Worm (Caenorhabditis elegans) whole organism, L2 larva: Measurements from ENCODE around the gene fbxa-128.

Experiments
- C34F6.9 ChIP-seq: fragments of 150-350 bp; optimal IDR thresholded peaks from 2 replicates; lab custom pipeline; 2014; ENCODE audit warnings: missing biosample characterization, missing genetic modification characterization
- F13H6.1 ChIP-seq: sonication (generic microtip); optimal IDR thresholded peaks from 2 replicates; lab custom pipeline; 2016; ENCODE audit warnings: missing genetic modification characterization, missing compliant biosample characterization
- R02D3.7 ChIP-seq: fragments of 150-350 bp; optimal IDR thresholded peaks from 2 replicates; lab custom pipeline; 2014; ENCODE audit warnings: missing biosample characterization, missing genetic modification characterization
- Y55F3AM.14 ChIP-seq: fragments of 200-800 bp; sonication (Bioruptor generic); optimal IDR thresholded peaks from 2 replicates; lab custom pipeline; 2018; ENCODE audit warnings: mild to moderate bottlenecking, missing genetic modification characterization, missing compliant biosample characterization
- aly-2 ChIP-seq: fragments of 150-350 bp; optimal IDR thresholded peaks from 2 replicates; lab custom pipeline; 2014; ENCODE audit warnings: missing biosample characterization, missing genetic modification characterization
- ama-1 ChIP-seq: fragments of 150-350 bp; optimal IDR thresholded peaks from 2 replicates; lab custom pipeline; 2018; ENCODE audit warnings: inconsistent platforms
- ceh-16 ChIP-seq: fragments of 150-350 bp; optimal IDR thresholded peaks from 2 replicates; lab custom pipeline; 2014; ENCODE audit warnings: missing biosample characterization, missing genetic modification characterization
- ceh-82 ChIP-seq: fragments of 150-350 bp; optimal IDR thresholded peaks from 2 replicates; lab custom pipeline; 2014; ENCODE audit warnings: missing biosample characterization, missing genetic modification characterization
- crh-2 ChIP-seq: sonication (generic microtip); optimal IDR thresholded peaks from 2 replicates; lab custom pipeline; 2017; ENCODE audit warnings: missing biosample characterization, missing genetic modification characterization
- egl-27 ChIP-seq: sonication (generic microtip); optimal IDR thresholded peaks from 3 replicates; lab custom pipeline; 2017; ENCODE audit warnings: missing biosample characterization, missing genetic modification reagents, missing genetic modification characterization
- elt-3 ChIP-seq: sonication (generic microtip); optimal IDR thresholded peaks from 2 replicates; lab custom pipeline; 2017; ENCODE audit warnings: missing biosample characterization, missing genetic modification characterization
- fos-1 ChIP-seq: fragments of 150-350 bp; optimal IDR thresholded peaks from 2 replicates; lab custom pipeline; 2014; ENCODE audit warnings: missing biosample characterization, missing genetic modification characterization
- gmeb-1 ChIP-seq: fragments of 150-350 bp; optimal IDR thresholded peaks from 2 replicates; lab custom pipeline; 2014; ENCODE audit warnings: missing biosample characterization, missing genetic modification characterization
- lin-11 ChIP-seq: fragments of 150-350 bp; sonication (generic microtip); optimal IDR thresholded peaks from 2 replicates; lab custom pipeline; 2014; ENCODE audit warnings: missing biosample characterization, missing genetic modification characterization, inconsistent platforms, mixed read lengths
- lin-13 ChIP-seq: fragments of 150-350 bp; optimal IDR thresholded peaks from 2 replicates; lab custom pipeline; 2014; ENCODE audit warnings: missing biosample characterization, missing genetic modification reagents, missing genetic modification characterization
- lsy-2 ChIP-seq, 2 experiments: fragments of 150-350 bp in 1 of 2; sonication (generic microtip) in 1 of 2; optimal IDR thresholded peaks; 2 replicates each; lab custom pipeline; 2014 to 2017; ENCODE audit warnings: missing biosample characterization in 2 of 2, missing genetic modification characterization in 2 of 2
- mbf-1 ChIP-seq: sonication (generic microtip); optimal IDR thresholded peaks from 2 replicates; lab custom pipeline; 2017; ENCODE audit warnings: missing biosample characterization, missing genetic modification characterization
- mdl-1 ChIP-seq, 2 experiments: fragments of 150-350 bp in 1 of 2; sonication (generic microtip) in 1 of 2; optimal IDR thresholded peaks; 2 replicates each; lab custom pipeline; 2017; ENCODE audit warnings: missing biosample characterization in 2 of 2, missing genetic modification characterization in 2 of 2
- nhr-10 ChIP-seq: sonication (generic microtip); optimal IDR thresholded peaks from 2 replicates; lab custom pipeline; 2017; ENCODE audit warnings: missing biosample characterization, missing genetic modification characterization
- nhr-12 ChIP-seq: fragments of 150-350 bp; optimal IDR thresholded peaks from 2 replicates; lab custom pipeline; 2014; ENCODE audit warnings: missing biosample characterization, missing genetic modification characterization
- nhr-129 ChIP-seq: fragments of 150-350 bp; optimal IDR thresholded peaks from 2 replicates; lab custom pipeline; 2014; ENCODE audit warnings: missing biosample characterization, missing genetic modification characterization
- nhr-21 ChIP-seq: fragments of 150-350 bp; optimal IDR thresholded peaks from 2 replicates; lab custom pipeline; 2014; ENCODE audit warnings: missing biosample characterization, missing genetic modification characterization
- nhr-23 ChIP-seq: fragments of 150-350 bp; optimal IDR thresholded peaks from 2 replicates; lab custom pipeline; 2014; ENCODE audit warnings: missing biosample characterization, missing genetic modification reagents, missing genetic modification characterization
- nhr-25 ChIP-seq: fragments of 150-350 bp; sonication (generic microtip); optimal IDR thresholded peaks from 3 replicates; lab custom pipeline; 2014; ENCODE audit warnings: missing biosample characterization, missing genetic modification characterization
- nhr-6 ChIP-seq: fragments of 150-350 bp; optimal IDR thresholded peaks from 2 replicates; lab custom pipeline; 2014; ENCODE audit warnings: missing biosample characterization, missing genetic modification characterization
- nhr-77 ChIP-seq: fragments of 150-350 bp; optimal IDR thresholded peaks from 2 replicates; lab custom pipeline; 2014; ENCODE audit warnings: missing biosample characterization, missing genetic modification characterization
- peb-1 ChIP-seq: fragments of 150-350 bp; optimal IDR thresholded peaks from 2 replicates; lab custom pipeline; 2014; ENCODE audit warnings: missing biosample characterization, missing genetic modification characterization
- sem-4 ChIP-seq: fragments of 150-350 bp; optimal IDR thresholded peaks from 2 replicates; lab custom pipeline; 2014; ENCODE audit warnings: missing biosample characterization, missing genetic modification reagents, missing genetic modification characterization
- skn-1 ChIP-seq: sonication (generic microtip); optimal IDR thresholded peaks from 2 replicates; lab custom pipeline; 2017; ENCODE audit warnings: missing biosample characterization, missing genetic modification characterization
- sma-3 ChIP-seq: sonication (generic microtip); optimal IDR thresholded peaks from 2 replicates; lab custom pipeline; 2016; ENCODE audit warnings: missing genetic modification reagents, missing genetic modification characterization, missing compliant biosample characterization
- sma-9 ChIP-seq, 2 experiments: fragments of 150-350 bp in 1 of 2; sonication (generic microtip) in 1 of 2; optimal IDR thresholded peaks; 2 replicates each; lab custom pipeline; 2014 to 2016; ENCODE audit warnings: missing genetic modification characterization in 2 of 2, mild to moderate bottlenecking in 1 of 2, missing biosample characterization in 1 of 2, missing compliant biosample characterization in 1 of 2, missing genetic modification reagents in 1 of 2, moderate library complexity in 1 of 2
- snpc-4 ChIP-seq: fragments of 150-350 bp; optimal IDR thresholded peaks from 2 replicates; lab custom pipeline; 2014; ENCODE audit warnings: missing biosample characterization, missing genetic modification characterization
- unc-39 ChIP-seq: fragments of 150-350 bp; optimal IDR thresholded peaks from 2 replicates; lab custom pipeline; 2014; ENCODE audit warnings: missing biosample characterization, missing genetic modification characterization
- unc-55 ChIP-seq: fragments of 150-350 bp; sonication (generic microtip); optimal IDR thresholded peaks from 3 replicates; lab custom pipeline; 2014; ENCODE audit warnings: missing biosample characterization, missing genetic modification reagents, missing genetic modification characterization
- unc-62 ChIP-seq: fragments of 150-350 bp; optimal IDR thresholded peaks from 2 replicates; lab custom pipeline; 2014; ENCODE audit warnings: missing biosample characterization, missing genetic modification reagents, missing genetic modification characterization
- ztf-1 ChIP-seq: fragments of 200-800 bp; sonication (Bioruptor generic); conservative IDR thresholded peaks from 2 replicates; pipeline ENCODE4 v1.3.6; 2022; ENCODE audit warnings: missing genetic modification characterization, missing compliant biosample characterization
- ztf-11 ChIP-seq: sonication (generic microtip); optimal IDR thresholded peaks from 2 replicates; lab custom pipeline; 2017; ENCODE audit warnings: missing biosample characterization, missing genetic modification characterization
- ztf-4 ChIP-seq: fragments of 150-350 bp; optimal IDR thresholded peaks from 2 replicates; lab custom pipeline; 2014; ENCODE audit warnings: missing biosample characterization, missing genetic modification characterization

The fbxa-128 gene

ce11 chrIII:11093489-11093888 is 45.4 kb downstream of the fbxa-128 start:
- TF ChIP-seq sem-4 (tag; lab: Kevin White, UChicago) (no peak), ztf-1 (GFP tag; lab: Robert Waterston, UW) (no peak), peb-1 (tag; lab: Kevin White, UChicago) (no peak), unc-55 (GFP tag; lab: Kevin White, UChicago) (peak; percentile 17), lin-11 (tag; lab: Kevin White, UChicago) (no peak), aly-2 (tag; lab: Kevin White, UChicago) (no peak), egl-27 (tag; lab: Kevin White, UChicago) (no peak), unc-39 (tag; lab: Kevin White, UChicago) (no peak)

DNA sequence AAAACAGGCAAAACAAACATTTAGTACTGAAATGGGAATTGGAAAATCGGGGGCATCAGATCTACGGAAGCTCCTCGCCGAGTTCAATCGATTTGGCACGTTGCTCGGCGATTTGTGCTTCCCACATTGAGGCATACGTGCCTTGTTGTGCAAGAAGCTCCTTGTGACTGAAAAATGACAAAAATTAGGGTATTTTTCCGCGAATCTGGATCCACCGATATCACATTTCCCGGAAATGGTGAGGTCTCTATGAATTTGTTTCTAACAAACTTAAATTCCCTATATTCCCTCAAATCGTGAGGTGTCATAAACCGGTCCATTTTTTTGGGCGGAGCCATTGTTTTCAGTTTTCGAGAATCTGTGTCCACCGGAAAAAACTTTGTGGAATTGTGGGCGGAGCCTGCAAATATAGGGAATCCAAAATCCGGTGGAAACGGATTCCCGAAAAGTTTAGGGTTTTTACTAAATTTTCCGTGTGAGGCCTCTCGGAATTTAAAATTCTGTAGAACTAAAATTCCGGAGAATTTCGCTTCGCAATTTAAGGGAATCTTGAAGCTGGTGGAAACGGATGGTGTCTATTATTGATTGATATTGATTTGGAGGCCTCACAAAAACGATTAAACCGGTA is 47.1 kb downstream of the fbxa-128 start:
- TF ChIP-seq lsy-2 (tag; optimal IDR thresholded peaks at IDR 0.05; lab: Kevin White, UChicago) (peak in 1 of 2 experiments; percentile 31), ztf-1 (GFP tag; lab: Robert Waterston, UW) (0 out of 2 replicates have a peak, but pooled peaks have one; percentile 77), F13H6.1 (tag; lab: Kevin White, UChicago) (peak; percentile 9), lin-11 (tag; lab: Kevin White, UChicago) (no peak), nhr-129 (no peak), sma-3 (GFP tag; lab: Kevin White, UChicago) (peak; percentile 71), skn-1 (tag; lab: Kevin White, UChicago) (no peak)

DNA sequence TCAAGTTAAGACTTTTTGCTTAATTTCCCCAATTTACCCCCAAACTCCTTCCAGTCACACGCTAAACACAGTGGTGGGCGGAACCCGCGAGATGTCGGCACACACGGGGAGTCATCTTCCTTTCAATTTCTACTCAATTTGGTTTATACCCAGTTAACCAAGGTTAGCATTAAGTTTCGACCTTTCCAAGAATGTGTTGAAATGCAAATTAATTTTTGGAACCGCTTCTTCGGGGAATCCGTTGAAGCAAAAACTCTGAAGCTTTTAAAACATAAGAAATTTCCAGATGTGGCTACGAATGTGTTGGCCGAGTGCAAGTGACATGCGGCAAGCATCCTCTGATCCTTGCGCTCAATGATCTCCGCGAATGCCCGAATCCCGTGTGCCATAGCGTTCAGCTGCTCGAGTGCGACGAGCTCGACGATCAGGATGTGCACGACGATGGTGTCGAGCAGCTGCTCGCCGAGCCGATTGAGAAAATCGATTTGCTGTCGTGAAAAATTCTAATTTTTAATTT is 48.0 kb downstream of the fbxa-128 start:
- TF ChIP-seq C34F6.9 (tag; lab: Kevin White, UChicago) (no peak), lin-11 (tag; lab: Kevin White, UChicago) (no peak), fos-1 (tag; lab: Kevin White, UChicago) (no peak), crh-2 (tag; lab: Kevin White, UChicago) (no peak), gmeb-1 (no peak), skn-1 (tag; lab: Kevin White, UChicago) (no peak), ztf-11 (no peak), elt-3 (tag; lab: Kevin White, UChicago) (no peak), mdl-1 (tag; optimal IDR thresholded peaks at IDR 0.05; lab: Kevin White, UChicago) (no peak), nhr-10 (tag; lab: Kevin White, UChicago) (no peak), nhr-129 (no peak), ama-1 (lab: Kevin White, UChicago) (peak; percentile 94), sma-9 (GFP tag; optimal IDR thresholded peaks at IDR 0.05; lab: Kevin White, UChicago) (peak; percentile 33), sma-9 (tag; optimal IDR thresholded peaks at IDR 0.05; lab: Kevin White, UChicago) (no peak), sem-4 (tag; lab: Kevin White, UChicago) (no peak), sma-3 (GFP tag; lab: Kevin White, UChicago) (no peak), snpc-4 (tag; lab: Kevin White, UChicago) (peak; percentile 93), unc-62 (GFP tag; lab: Kevin White, UChicago) (no peak), aly-2 (tag; lab: Kevin White, UChicago) (no peak), nhr-21 (tag; lab: Kevin White, UChicago) (peak; percentile 7), Y55F3AM.14 (no peak), peb-1 (tag; lab: Kevin White, UChicago) (no peak), mbf-1 (no peak), nhr-23 (tag; lab: Kevin White, UChicago) (no peak), R02D3.7 (tag; lab: Kevin White, UChicago) (no peak), ceh-82 (tag; lab: Kevin White, UChicago) (no peak), nhr-25 (tag; lab: Kevin White, UChicago) (peak; percentile 9), nhr-6 (no peak), unc-39 (tag; lab: Kevin White, UChicago) (no peak), nhr-12 (tag; lab: Kevin White, UChicago) (no peak), ceh-16 (tag; lab: Kevin White, UChicago) (peak; percentile 13), lin-13 (GFP tag; lab: Kevin White, UChicago) (peak; percentile 43), ztf-4 (tag; lab: Kevin White, UChicago) (no peak), egl-27 (tag; lab: Kevin White, UChicago) (no peak), ztf-1 (GFP tag; lab: Robert Waterston, UW) (no peak), nhr-77 (tag; lab: Kevin White, UChicago) (no peak)
- TF ChIP-seq, all 48 proteins: peak for 7
